Fruit fly (Drosophila melanogaster) whole organism, embryonic: ENCODE results near the gene CG33647.

ENCODE experiments used
- B-H1 ChIP-seq: fragments of 200-800 bp; sonication (Bioruptor generic); IDR thresholded peaks from 3 replicates; pipeline ENCODE4 v1.3.6; 2022; ENCODE audit warnings: missing biosample characterization, missing genetic modification characterization
- CG10267 ChIP-seq: fragments of 200-800 bp; sonication (Bioruptor generic); optimal IDR thresholded peaks from 2 replicates; lab custom pipeline; 2018; ENCODE audit warnings: missing biosample characterization, mild to moderate bottlenecking, missing genetic modification characterization, moderate library complexity
- CG11085 ChIP-seq: fragments of 200-800 bp; sonication (Bioruptor generic); IDR thresholded peaks from 2 replicates; pipeline ENCODE4 v1.3.6; 2022; ENCODE audit warnings: missing biosample characterization, missing genetic modification characterization
- CG12769 ChIP-seq: fragments of 200-800 bp; sonication (Bioruptor generic); optimal IDR thresholded peaks from 2 replicates; lab custom pipeline; 2019; ENCODE audit warnings: missing biosample characterization, mild to moderate bottlenecking, missing genetic modification characterization, moderate library complexity
- CG15514 ChIP-seq: fragments of 200-800 bp; sonication (Bioruptor generic); optimal IDR thresholded peaks from 3 replicates; lab custom pipeline; 2017; ENCODE audit warnings: missing biosample characterization, missing genetic modification characterization, mild to moderate bottlenecking, moderate library complexity, missing genetic modification reagents
- CG1603 ChIP-seq: fragments of 200-800 bp; sonication (Bioruptor generic); optimal IDR thresholded peaks from 2 replicates; lab custom pipeline; 2019; ENCODE audit warnings: missing biosample characterization, mild to moderate bottlenecking, missing genetic modification characterization, moderate library complexity
- CG16815 ChIP-seq: fragments of 200-800 bp; sonication (Bioruptor generic); optimal IDR thresholded peaks from 3 replicates; lab custom pipeline; 2017; ENCODE audit warnings: missing biosample characterization, mild to moderate bottlenecking, missing genetic modification characterization
- CG17612 ChIP-seq: fragments of 200-800 bp; sonication (Bioruptor generic); IDR thresholded peaks from 2 replicates; pipeline ENCODE4 v1.3.6; 2022; ENCODE audit warnings: missing biosample characterization, missing genetic modification characterization
- CG2889 ChIP-seq: fragments of 200-800 bp; sonication (Bioruptor generic); IDR thresholded peaks from 3 replicates; pipeline ENCODE4 v1.3.6; 2022; ENCODE audit warnings: missing biosample characterization, missing genetic modification characterization
- CG3726 ChIP-seq: fragments of 200-800 bp; sonication (Bioruptor generic); IDR thresholded peaks from 3 replicates; pipeline ENCODE4, ENCODE4 v1.3.6; 2022; ENCODE audit warnings: missing biosample characterization, missing genetic modification characterization
- CG3995 ChIP-seq: fragments of 200-800 bp; sonication (Bioruptor generic); optimal IDR thresholded peaks from 3 replicates; lab custom pipeline; 2016; ENCODE audit warnings: missing biosample characterization, missing genetic modification characterization
- CG4424 ChIP-seq: fragments of 200-800 bp; sonication (Bioruptor generic); optimal IDR thresholded peaks from 3 replicates; lab custom pipeline; 2016; ENCODE audit warnings: missing biosample characterization, missing genetic modification characterization
- CG4707 ChIP-seq: fragments of 200-800 bp; sonication (Bioruptor generic); optimal IDR thresholded peaks from 2 replicates; lab custom pipeline; 2018; ENCODE audit warnings: missing biosample characterization, mild to moderate bottlenecking, missing genetic modification characterization, moderate library complexity
- CG4854 ChIP-seq: fragments of 200-800 bp; sonication (Bioruptor generic); optimal IDR thresholded peaks from 2 replicates; lab custom pipeline; 2016; ENCODE audit warnings: missing biosample characterization, missing genetic modification characterization, inconsistent platforms
- CG6272 ChIP-seq: fragments of 200-800 bp; sonication (Bioruptor generic); IDR thresholded peaks from 2 replicates; pipeline ENCODE4 v1.3.6; 2022; ENCODE audit warnings: missing biosample characterization, missing genetic modification characterization
- CG7928 ChIP-seq: fragments of 200-800 bp; sonication (Bioruptor generic); optimal IDR thresholded peaks from 2 replicates; lab custom pipeline; 2017; ENCODE audit warnings: missing biosample characterization, mild to moderate bottlenecking, missing genetic modification characterization
- CG8281 ChIP-seq: fragments of 200-800 bp; sonication (Bioruptor generic); optimal IDR thresholded peaks from 2 replicates; lab custom pipeline; 2018; ENCODE audit warnings: missing biosample characterization, mild to moderate bottlenecking, missing genetic modification characterization, moderate library complexity
- CHES-1-like ChIP-seq: fragments of 200-800 bp; sonication (Bioruptor generic); optimal IDR thresholded peaks from 2 replicates; lab custom pipeline; 2016; ENCODE audit warnings: missing biosample characterization, missing genetic modification characterization
- Deaf1 ChIP-seq: fragments of 200-800 bp; optimal IDR thresholded peaks from 3 replicates; lab custom pipeline; 2019; ENCODE audit warnings: missing biosample characterization, mild to moderate bottlenecking, missing genetic modification characterization, moderate library complexity
- Dp ChIP-seq: fragments of 200-800 bp; sonication (Bioruptor generic); optimal IDR thresholded peaks from 2 replicates; lab custom pipeline; 2018; ENCODE audit warnings: missing biosample characterization, mild to moderate bottlenecking, missing genetic modification characterization, moderate library complexity
- Jarid2 ChIP-seq: fragments of 200-800 bp; sonication (Bioruptor generic); optimal IDR thresholded peaks from 3 replicates; lab custom pipeline; 2017; ENCODE audit warnings: mild to moderate bottlenecking, missing biosample characterization, missing genetic modification reagents, missing genetic modification characterization
- Kr ChIP-seq: fragments of 200-800 bp; sonication (Bioruptor generic); optimal IDR thresholded peaks from 2 replicates; lab custom pipeline; 2017; ENCODE audit warnings: missing biosample characterization, mild to moderate bottlenecking, missing genetic modification characterization
- Nf-YA ChIP-seq: fragments of 200-800 bp; sonication (Bioruptor generic); IDR thresholded peaks from 2 replicates; pipeline ENCODE4 v1.3.6; 2022; ENCODE audit warnings: missing biosample characterization, missing genetic modification characterization
- PHDP ChIP-seq: fragments of 200-800 bp; sonication (Bioruptor generic); optimal IDR thresholded peaks from 3 replicates; lab custom pipeline; 2018; ENCODE audit warnings: missing biosample characterization, mild to moderate bottlenecking, missing genetic modification characterization, moderate library complexity
- Ptx1 ChIP-seq: fragments of 200-800 bp; sonication (Bioruptor generic); IDR thresholded peaks from 2 replicates; pipeline ENCODE4 v1.3.6; 2022; ENCODE audit warnings: missing biosample characterization, missing genetic modification characterization
- Rfx ChIP-seq: fragments of 200-800 bp; sonication (Bioruptor generic); IDR thresholded peaks from 2 replicates; pipeline ENCODE4 v1.3.6; 2022; ENCODE audit warnings: missing biosample characterization, missing genetic modification characterization
- Sin3A ChIP-seq: fragments of >200 bp; optimal IDR thresholded peaks from 2 replicates; lab custom pipeline; 2018
- Sox102F ChIP-seq: fragments of 200-800 bp; sonication (Bioruptor generic); optimal IDR thresholded peaks from 2 replicates; lab custom pipeline; 2018; ENCODE audit warnings: missing biosample characterization, mild to moderate bottlenecking, missing genetic modification characterization, moderate library complexity
- ato ChIP-seq: fragments of 200-800 bp; sonication (Bioruptor generic); IDR thresholded peaks from 2 replicates; pipeline ENCODE4 v1.3.6; 2022; ENCODE audit warnings: missing biosample characterization, missing genetic modification characterization; ENCODE audit not compliant: partially characterized antibody
- chn ChIP-seq: fragments of 200-800 bp; sonication (Bioruptor generic); optimal IDR thresholded peaks from 2 replicates; lab custom pipeline; 2016; ENCODE audit warnings: missing biosample characterization, missing genetic modification characterization
- crp ChIP-seq, 2 experiments: fragments of 200-800 bp; sonication (Bioruptor generic); optimal IDR thresholded peaks; 2 replicates in 1 of 2; 3 replicates in 1 of 2; lab custom pipeline; 2017; ENCODE audit warnings: missing biosample characterization in 2 of 2, missing genetic modification characterization in 2 of 2, mild to moderate bottlenecking in 1 of 2, moderate library complexity in 1 of 2
- dpn ChIP-seq, 2 experiments: fragments of 200-800 bp; sonication (Bioruptor generic); optimal IDR thresholded peaks; 3 replicates each; lab custom pipeline; 2016; ENCODE audit warnings: missing biosample characterization in 2 of 2, missing genetic modification characterization in 2 of 2
- dysf ChIP-seq: fragments of 200-800 bp; sonication (Bioruptor generic); IDR thresholded peaks from 3 replicates; pipeline ENCODE4 v1.3.6; 2022; ENCODE audit warnings: missing biosample characterization, missing genetic modification characterization
- exex ChIP-seq: fragments of 200-800 bp; sonication (Bioruptor generic); optimal IDR thresholded peaks from 4 replicates; lab custom pipeline; 2018; ENCODE audit warnings: missing biosample characterization, mild to moderate bottlenecking, missing genetic modification characterization, moderate library complexity
- fd102C ChIP-seq: fragments of 200-800 bp; sonication (Bioruptor generic); optimal IDR thresholded peaks from 2 replicates; lab custom pipeline; 2018; ENCODE audit warnings: missing biosample characterization, mild to moderate bottlenecking, missing genetic modification characterization, moderate library complexity
- fd3F ChIP-seq: fragments of 200-800 bp; sonication (Bioruptor generic); optimal IDR thresholded peaks from 2 replicates; lab custom pipeline; 2018; ENCODE audit warnings: missing biosample characterization, mild to moderate bottlenecking, missing genetic modification characterization, moderate library complexity
- ind ChIP-seq: fragments of 200-800 bp; sonication (Bioruptor generic); optimal IDR thresholded peaks from 3 replicates; lab custom pipeline; 2016; ENCODE audit warnings: missing biosample characterization, missing genetic modification characterization
- kay ChIP-seq: fragments of 200-800 bp; sonication (Bioruptor generic); optimal IDR thresholded peaks from 2 replicates; lab custom pipeline; 2016; ENCODE audit warnings: missing biosample characterization, missing genetic modification characterization
- maf-S ChIP-seq: fragments of 200-800 bp; sonication (Bioruptor generic); optimal IDR thresholded peaks from 2 replicates; lab custom pipeline; 2016; ENCODE audit warnings: missing biosample characterization, missing genetic modification characterization
- otp ChIP-seq: fragments of 200-800 bp; sonication (Bioruptor generic); IDR thresholded peaks from 3 replicates; pipeline ENCODE4, ENCODE4 v1.3.6; 2022; ENCODE audit warnings: missing biosample characterization, missing genetic modification characterization
- pan ChIP-seq, 4 experiments: fragments of >200 bp in 3 of 4; fragments of 200-800 bp in 1 of 4; sonication (Bioruptor generic) in 1 of 4; optimal IDR thresholded peaks in 3 of 4; IDR thresholded peaks in 1 of 4; 2 replicates each; pipeline versions ENCODE4 v1.3.6 to Lab custom; 2017 to 2022; ENCODE audit warnings: missing biosample characterization in 2 of 4, missing genetic modification characterization in 2 of 4, mixed read lengths in 1 of 4
- phol ChIP-seq: fragments of 200-800 bp; sonication (Bioruptor generic); optimal IDR thresholded peaks from 3 replicates; lab custom pipeline; 2018; ENCODE audit warnings: missing biosample characterization, mild to moderate bottlenecking, missing genetic modification characterization, moderate library complexity
- pnt ChIP-seq: fragments of 200-800 bp; sonication (Bioruptor generic); optimal IDR thresholded peaks from 3 replicates; lab custom pipeline; 2016; ENCODE audit warnings: missing biosample characterization, missing genetic modification characterization
- repo ChIP-seq: fragments of 200-800 bp; sonication (Bioruptor generic); optimal IDR thresholded peaks from 2 replicates; lab custom pipeline; 2016; ENCODE audit warnings: missing biosample characterization, missing genetic modification characterization
- stwl ChIP-seq: fragments of 200-800 bp; sonication (Bioruptor generic); optimal IDR thresholded peaks from 3 replicates; lab custom pipeline; 2018; ENCODE audit warnings: missing biosample characterization, mild to moderate bottlenecking, missing genetic modification characterization, moderate library complexity
- tx ChIP-seq: fragments of 200-800 bp; sonication (Bioruptor generic); optimal IDR thresholded peaks from 2 replicates; lab custom pipeline; 2016; ENCODE audit warnings: missing biosample characterization, missing genetic modification characterization
- unc-4 ChIP-seq: fragments of 200-800 bp; sonication (Bioruptor generic); IDR thresholded peaks from 2 replicates; pipeline ENCODE4 v1.3.6; 2022; ENCODE audit warnings: missing biosample characterization, missing genetic modification characterization; ENCODE audit not compliant: partially characterized antibody
- vvl ChIP-seq: fragments of 200-800 bp; sonication (Bioruptor generic); IDR thresholded peaks from 2 replicates; pipeline ENCODE4 v1.3.6; 2022; ENCODE audit warnings: missing biosample characterization, missing genetic modification characterization
- wdn ChIP-seq: fragments of 200-800 bp; sonication (Bioruptor generic); IDR thresholded peaks from 2 replicates; pipeline ENCODE4 v1.3.6; 2022; ENCODE audit warnings: missing biosample characterization, missing genetic modification characterization
- zf30C ChIP-seq: fragments of 200-800 bp; sonication (Bioruptor generic); optimal IDR thresholded peaks from 3 replicates; lab custom pipeline; 2018; ENCODE audit warnings: missing biosample characterization, mild to moderate bottlenecking, missing genetic modification characterization

Gene CG33647

dm6 chr3L:19268720-19269401, 32.7 kb downstream of the CG33647 start, which contains the start of the genes Aldh7A1 and CG14085 (continued):
- TF ChIP-seq Dp (GFP tag; lab: Kevin White, UChicago) (no peak), Deaf1 (tag; lab: Kevin White, UChicago) (peak; percentile 78), stwl (tag; lab: Kevin White, UChicago) (no peak), CG4707 (GFP tag; lab: Kevin White, UChicago) (no peak), dysf (GFP tag; lab: Robert Waterston, UW) (no peak), ind (GFP tag; lab: Kevin White, UChicago) (no peak), Sin3A (lab: Kevin White, UChicago) (no peak), CG3726 (GFP tag; lab: Robert Waterston, UW) (no peak), maf-S (GFP tag; lab: Kevin White, UChicago) (no peak), unc-4 (GFP tag; lab: Robert Waterston, UW) (no peak), CG17612 (GFP tag; lab: Robert Waterston, UW) (no peak), Rfx (GFP tag; lab: Robert Waterston, UW) (peak; percentile 21; the same call in 1 of the 2 replicates), CHES-1-like (GFP tag; lab: Kevin White, UChicago) (no peak), exex (tag; lab: Kevin White, UChicago) (peak; percentile 82), otp (GFP tag; lab: Robert Waterston, UW) (no peak), CG3995 (GFP tag; lab: Kevin White, UChicago) (no peak), CG1603 (tag; lab: Kevin White, UChicago) (no peak), fd102C (GFP tag; lab: Kevin White, UChicago) (no peak), vvl (no peak), wdn (GFP tag; lab: Robert Waterston, UW) (no peak), kay (GFP tag; lab: Kevin White, UChicago) (no peak), CG2889 (GFP tag; lab: Robert Waterston, UW) (no peak), CG7928 (GFP tag; lab: Kevin White, UChicago) (no peak), repo (GFP tag; lab: Kevin White, UChicago) (no peak), PHDP (tag; lab: Kevin White, UChicago) (no peak), CG10267 (no peak), chn (GFP tag; lab: Kevin White, UChicago) (no peak), pnt (GFP tag; lab: Kevin White, UChicago) (no peak), CG15514 (GFP tag; lab: Kevin White, UChicago) (peak; percentile 31), fd3F (GFP tag; lab: Kevin White, UChicago) (no peak), Sox102F (GFP tag; lab: Kevin White, UChicago) (no peak), CG11085 (GFP tag; lab: Robert Waterston, UW) (no peak), crp (GFP tag; optimal IDR thresholded peaks at IDR 0.05; lab: Kevin White, UChicago) (no peak), zf30C (no peak), ato (GFP tag; lab: Robert Waterston, UW) (no peak), phol (no peak), dpn (GFP tag; optimal IDR thresholded peaks at IDR 0.05; lab: Kevin White, UChicago) (no peak), Ptx1 (no peak), CG16815 (no peak), CG6272 (GFP tag; lab: Robert Waterston, UW) (no peak), pan (optimal IDR thresholded peaks at IDR 0.05; lab: Kevin White, UChicago) (no peak), pan (GFP tag; optimal IDR thresholded peaks at IDR 0.05 in 1 of 2, IDR thresholded peaks at IDR 0.05 in 1 of 2) (no peak), CG4854 (GFP tag; lab: Kevin White, UChicago) (no peak), Kr (GFP tag; lab: Kevin White, UChicago) (no peak), B-H1 (GFP tag; lab: Robert Waterston, UW) (no peak), CG8281 (tag; lab: Kevin White, UChicago) (peak; percentile 99), CG12769 (tag; lab: Kevin White, UChicago) (no peak), Jarid2 (GFP tag; lab: Kevin White, UChicago) (peak; percentile 65), CG4424 (GFP tag; lab: Kevin White, UChicago) (no peak), tx (GFP tag; lab: Kevin White, UChicago) (no peak), Nf-YA (GFP tag; lab: Robert Waterston, UW) (no peak)
